Worm (Caenorhabditis elegans) whole organism, midembryonic: ENCODE data around the gene C02E7.8.

Experiments used
- T22C8.4 ChIP-seq: fragments of 200-800 bp; sonication (Bioruptor generic); IDR thresholded peaks from 2 replicates; pipeline ENCODE4 v1.3.6; 2022; ENCODE audit warnings: missing genetic modification characterization, missing compliant biosample characterization
- cog-1 ChIP-seq: sonication (generic microtip); optimal IDR thresholded peaks from 2 replicates; lab custom pipeline; 2016; ENCODE audit warnings: missing genetic modification characterization, missing compliant biosample characterization
- flt-1 ChIP-seq: fragments of 200-800 bp; sonication (Bioruptor generic); IDR thresholded peaks from 2 replicates; pipeline ENCODE4 v1.3.6; 2022; ENCODE audit warnings: missing genetic modification characterization, missing compliant biosample characterization
- ref-1 ChIP-seq: fragments of 200-800 bp; sonication (Bioruptor generic); conservative IDR thresholded peaks from 2 replicates; pipeline ENCODE4 v1.3.6; 2022; ENCODE audit warnings: missing genetic modification reagents, missing genetic modification characterization, missing compliant biosample characterization
- tab-1 ChIP-seq: fragments of 200-800 bp; sonication (Bioruptor generic); IDR thresholded peaks from 2 replicates; pipeline ENCODE4 v1.3.6; 2022; ENCODE audit warnings: missing genetic modification characterization, missing compliant biosample characterization
- ztf-23 ChIP-seq: fragments of 200-800 bp; sonication (Bioruptor generic); IDR thresholded peaks from 2 replicates; pipeline ENCODE4 v1.3.6; 2022; ENCODE audit warnings: missing genetic modification reagents, missing genetic modification characterization, missing compliant biosample characterization
- ztf-29 ChIP-seq: fragments of 200-800 bp; sonication (Bioruptor generic); IDR thresholded peaks from 2 replicates; pipeline ENCODE4 v1.3.6; 2022; ENCODE audit warnings: missing genetic modification reagents, missing genetic modification characterization, missing compliant biosample characterization

ce11 chrV:4965790-4966189, 45.2 kb upstream of the C02E7.8 start:
- TF ChIP-seq flt-1 (no peak), T22C8.4 (GFP tag; lab: Robert Waterston, UW) (no peak), ztf-23 (GFP tag; lab: Robert Waterston, UW) (no peak), tab-1 (GFP tag; lab: Robert Waterston, UW) (no peak), ztf-29 (no peak), cog-1 (tag; lab: Kevin White, UChicago) (no peak), ref-1 (GFP tag; lab: Robert Waterston, UW) (no peak)
